Fruit fly (Drosophila melanogaster): Measurements from ENCODE around the gene CecB.

The CecB gene

DNA sequence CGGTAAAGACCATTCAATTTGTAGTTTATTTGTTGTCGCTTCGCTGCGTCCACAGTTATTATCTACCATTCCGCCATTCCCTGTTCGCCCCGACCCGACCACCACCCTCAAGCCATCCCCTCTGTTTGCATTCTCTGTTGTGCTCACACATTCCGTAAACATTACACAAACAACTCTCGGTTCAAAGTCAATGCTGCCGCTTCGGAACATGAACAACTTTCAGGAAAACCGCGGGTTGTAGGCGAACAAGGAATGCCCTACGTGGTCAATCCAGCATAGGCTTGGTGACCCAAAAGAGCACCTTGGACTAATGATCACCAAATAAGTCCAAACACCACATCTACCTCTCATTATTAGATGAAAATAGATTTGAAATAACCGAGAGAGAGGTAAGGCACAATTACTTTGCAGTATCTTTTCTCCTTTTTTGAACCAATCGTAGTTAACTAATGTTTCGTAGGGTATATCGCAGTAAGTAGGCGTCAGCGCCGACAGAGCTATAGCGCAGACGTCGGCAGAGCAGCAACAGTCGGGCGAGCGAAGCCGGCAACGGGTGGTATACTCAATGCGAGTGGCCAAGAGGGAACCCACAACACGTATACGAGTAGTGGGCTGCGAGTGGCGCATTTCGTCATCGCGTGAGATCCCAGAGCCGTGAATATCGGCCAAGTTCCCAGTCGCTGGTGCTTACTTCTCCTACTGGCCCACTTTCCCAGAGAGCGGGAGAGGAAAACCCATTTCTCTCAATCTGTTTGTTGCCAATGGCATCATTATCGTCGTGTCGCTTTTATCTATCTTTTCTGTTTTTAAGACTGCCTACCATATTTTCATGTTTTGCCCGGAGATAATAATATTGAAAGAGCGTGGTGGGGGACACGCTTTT lies 10.3 kb downstream of the CecB start (continued):
- TF ChIP-seq CrebA (GFP tag; optimal IDR thresholded peaks at IDR 0.05; ENCODE audit: borderline replicate concordance) = no peak

DNA sequence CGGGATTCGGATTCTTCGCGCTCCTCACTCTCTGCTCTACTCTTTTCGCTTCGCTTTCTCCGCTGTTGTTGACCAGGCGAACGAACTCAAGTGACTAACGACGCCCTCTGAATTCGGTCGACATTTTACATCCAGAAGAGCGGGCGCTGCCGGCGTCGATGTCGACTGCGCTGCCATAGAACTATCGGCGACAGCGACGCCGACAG lies 10.8 kb downstream of the CecB start, which contains the start of gene CG9743:
Gene CG9743, minus strand, starts transcription at position 101 of the 206 bp plus-strand sequence.
- TF ChIP-seq brk (GFP tag; optimal IDR thresholded peaks at IDR 0.05) (no peak), Hnf4 (GFP tag; optimal IDR thresholded peaks at IDR 0.05) (no peak), Mio (GFP tag; optimal IDR thresholded peaks at IDR 0.05) (no peak), Dif (GFP tag; optimal IDR thresholded peaks at IDR 0.05; ENCODE audit: partially characterized antibody) (no peak), GATAd (GFP tag; optimal IDR thresholded peaks at IDR 0.05) (no peak), CrebA (GFP tag; optimal IDR thresholded peaks at IDR 0.05; ENCODE audit: borderline replicate concordance) (no peak), CG32264 (GFP tag; optimal IDR thresholded peaks at IDR 0.05) (no peak), foxo (GFP tag; optimal IDR thresholded peaks at IDR 0.05) (no peak), woc (GFP tag; optimal IDR thresholded peaks at IDR 0.05) (no peak), lola (GFP tag; optimal IDR thresholded peaks at IDR 0.05) (no peak), usp (GFP tag; optimal IDR thresholded peaks at IDR 0.05) (no peak), dl (GFP tag; optimal IDR thresholded peaks at IDR 0.05; ENCODE audit: insufficient read depth in 1 of 2, partially characterized antibody in 2 of 2) (no peak), ey (GFP tag; optimal IDR thresholded peaks at IDR 0.05) (no peak), psq (GFP tag; optimal IDR thresholded peaks at IDR 0.05) (no peak), Sp1 (GFP tag; optimal IDR thresholded peaks at IDR 0.05) (no peak), h (GFP tag; optimal IDR thresholded peaks at IDR 0.05) (no peak), br (GFP tag; optimal IDR thresholded peaks at IDR 0.05) (no peak), fru (GFP tag; optimal IDR thresholded peaks at IDR 0.05) (no peak), sage (GFP tag; optimal IDR thresholded peaks at IDR 0.05) (no peak)

DNA sequence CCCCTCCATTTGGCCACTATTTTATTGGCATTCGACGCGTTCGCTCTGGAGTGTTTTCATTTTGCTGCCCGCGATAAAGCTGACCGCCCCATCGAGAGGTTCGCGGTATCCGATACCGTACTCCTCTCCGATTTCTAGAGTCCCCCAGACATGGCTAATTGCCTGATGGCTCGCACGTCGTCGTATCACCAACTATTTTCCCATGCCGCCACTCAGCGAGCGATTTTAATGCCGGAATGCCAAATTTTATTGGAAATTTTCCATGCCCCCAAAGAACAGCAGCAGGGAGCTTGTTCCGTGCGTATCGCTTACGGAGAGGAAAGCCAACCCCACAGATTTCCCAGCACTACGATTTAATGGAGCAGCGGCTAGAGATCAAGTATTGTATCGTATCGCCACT lies 12.5 kb downstream of the CecB start:
- no peak for TF ChIP-seq Abd-B (GFP tag; optimal IDR thresholded peaks at IDR 0.05)
- TF ChIP-seq Dfd (GFP tag; optimal IDR thresholded peaks at IDR 0.05) = no peak
- TF ChIP-seq sv (GFP tag; optimal IDR thresholded peaks at IDR 0.05) = no peak
- TF ChIP-seq Rel (GFP tag; optimal IDR thresholded peaks at IDR 0.05) = no peak
- TF ChIP-seq Rel (tag; optimal IDR thresholded peaks at IDR 0.05) = no peak
- no peak for TF ChIP-seq OdsH (GFP tag; optimal IDR thresholded peaks at IDR 0.05)
- TF ChIP-seq CG32264 (GFP tag; optimal IDR thresholded peaks at IDR 0.05) = no peak
- TF ChIP-seq Myc (optimal IDR thresholded peaks at IDR 0.05) = no peak
- no peak for TF ChIP-seq Jra (GFP tag; optimal IDR thresholded peaks at IDR 0.05)
- TF ChIP-seq HLH106 (tag; optimal IDR thresholded peaks at IDR 0.05) = no peak
- TF ChIP-seq woc (GFP tag; optimal IDR thresholded peaks at IDR 0.05) = no peak

DNA sequence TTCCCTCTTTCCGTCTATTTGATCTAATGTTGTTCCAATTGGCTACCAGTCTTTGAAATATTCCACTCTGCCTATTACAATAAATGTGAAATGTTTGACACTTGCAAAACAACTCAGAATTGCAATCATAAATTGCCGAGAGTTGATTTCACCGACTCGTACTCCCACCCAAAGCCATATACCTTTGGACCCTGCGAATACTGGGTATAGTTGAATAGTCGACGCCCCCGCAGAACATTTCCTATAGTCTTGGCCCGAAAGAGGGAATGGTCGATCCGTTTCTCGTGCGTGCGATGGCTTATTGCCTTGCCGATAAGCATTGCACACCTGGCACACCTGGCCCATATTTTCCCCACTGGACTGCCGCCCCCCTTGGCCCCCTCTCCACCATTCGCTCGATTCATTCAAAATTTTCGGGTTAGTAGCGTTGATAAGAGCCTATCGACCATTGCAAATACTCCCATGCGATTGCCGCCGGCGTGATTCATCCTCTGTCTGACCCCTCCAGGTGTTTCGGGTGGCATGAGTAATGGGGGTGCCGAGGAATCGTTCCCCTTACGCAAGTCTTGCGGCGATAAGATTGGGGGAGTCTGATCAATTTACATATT lies 13.4 kb downstream of the CecB start:
- TF ChIP-seq usp (GFP tag; optimal IDR thresholded peaks at IDR 0.05) = no peak
- TF ChIP-seq Rel (GFP tag; optimal IDR thresholded peaks at IDR 0.05) = no peak
- TF ChIP-seq Rel (tag; optimal IDR thresholded peaks at IDR 0.05) = peak; percentile 33
- no peak for TF ChIP-seq Dif (GFP tag; optimal IDR thresholded peaks at IDR 0.05; ENCODE audit: partially characterized antibody)
- TF ChIP-seq Jra (GFP tag; optimal IDR thresholded peaks at IDR 0.05) = peak; percentile 10
- TF ChIP-seq woc (GFP tag; optimal IDR thresholded peaks at IDR 0.05) = no peak
- peak; percentile 44 for TF ChIP-seq fru (GFP tag; optimal IDR thresholded peaks at IDR 0.05)
- TF ChIP-seq Dfd (GFP tag; optimal IDR thresholded peaks at IDR 0.05) = no peak
- no peak for TF ChIP-seq Sp1 (GFP tag; optimal IDR thresholded peaks at IDR 0.05)
- no peak for TF ChIP-seq HLH106 (tag; optimal IDR thresholded peaks at IDR 0.05)
- no peak for TF ChIP-seq Hr78 (GFP tag; optimal IDR thresholded peaks at IDR 0.05)
- no peak for TF ChIP-seq brk (GFP tag; optimal IDR thresholded peaks at IDR 0.05)
- TF ChIP-seq CG9705 (GFP tag; optimal IDR thresholded peaks at IDR 0.05) = no peak
- no peak for TF ChIP-seq dmrt93B (GFP tag; optimal IDR thresholded peaks at IDR 0.05)
- TF ChIP-seq h (GFP tag; optimal IDR thresholded peaks at IDR 0.05) = peak; percentile 37
- no peak for TF ChIP-seq pan (optimal IDR thresholded peaks at IDR 0.05)

DNA sequence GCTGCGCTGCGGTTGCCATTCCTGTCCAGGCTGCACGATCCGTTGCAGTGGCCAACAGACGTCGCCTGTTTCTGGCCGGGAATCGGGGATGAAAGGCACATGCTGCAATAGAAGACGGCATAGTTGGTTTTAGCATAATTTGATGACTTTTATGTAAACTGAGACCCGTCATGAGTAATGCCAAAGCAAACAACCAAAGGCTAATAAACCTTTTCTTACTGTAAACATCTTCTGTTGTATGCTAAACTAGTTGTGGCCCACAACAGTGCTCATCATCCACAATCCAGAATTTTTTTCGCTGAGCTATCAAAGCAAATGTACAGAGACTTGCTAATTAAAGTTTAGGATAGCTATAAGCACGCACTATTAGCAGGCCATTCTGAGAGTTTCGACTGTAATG lies 14.8 kb downstream of the CecB start:
- TF ChIP-seq jim (GFP tag; optimal IDR thresholded peaks at IDR 0.05) (no peak), HLH106 (tag; optimal IDR thresholded peaks at IDR 0.05) (no peak), Mio (GFP tag; optimal IDR thresholded peaks at IDR 0.05) (no peak), sv (GFP tag; optimal IDR thresholded peaks at IDR 0.05) (no peak), psq (GFP tag; optimal IDR thresholded peaks at IDR 0.05) (no peak), usp (GFP tag; optimal IDR thresholded peaks at IDR 0.05) (no peak), lola (GFP tag; optimal IDR thresholded peaks at IDR 0.05) (no peak), GATAd (GFP tag; optimal IDR thresholded peaks at IDR 0.05) (no peak), brk (GFP tag; optimal IDR thresholded peaks at IDR 0.05) (no peak), dsf (GFP tag; optimal IDR thresholded peaks at IDR 0.05; ENCODE audit: borderline replicate concordance) (no peak), Rel (GFP tag; optimal IDR thresholded peaks at IDR 0.05) (no peak), Rel (tag; optimal IDR thresholded peaks at IDR 0.05) (no peak), Abd-B (GFP tag; optimal IDR thresholded peaks at IDR 0.05) (no peak), tai (GFP tag; optimal IDR thresholded peaks at IDR 0.05) (no peak), Hnf4 (GFP tag; optimal IDR thresholded peaks at IDR 0.05) (no peak), foxo (GFP tag; optimal IDR thresholded peaks at IDR 0.05) (no peak)
